Fruit fly (Drosophila melanogaster): ENCODE results near the gene CG31815.

CG31815 gene

dm6 chr2L:16637335-16637734 is 31.7 kb downstream of the CG31815 start (continued):
- TF ChIP-seq Lpt (GFP tag; optimal IDR thresholded peaks at IDR 0.05) (no peak), phol (tag; optimal IDR thresholded peaks at IDR 0.05) (no peak), Blimp-1 (GFP tag; optimal IDR thresholded peaks at IDR 0.05) (peak; percentile 16)

- TF ChIP-seq CG12659 (GFP tag; optimal IDR thresholded peaks at IDR 0.05) (no peak), CG14860 (GFP tag; IDR thresholded peaks at IDR 0.05; ENCODE audit: partially characterized antibody) (0 out of 3 replicates have a peak, but pooled peaks have one; percentile 25), CG12744 (GFP tag; optimal IDR thresholded peaks at IDR 0.05) (no peak), CG3847 (GFP tag; IDR thresholded peaks at IDR 0.05) (no peak), CG7928 (GFP tag; optimal IDR thresholded peaks at IDR 0.05) (no peak), CG10979 (tag; optimal IDR thresholded peaks at IDR 0.05) (no peak), trem (tag; optimal IDR thresholded peaks at IDR 0.05) (no peak), CG4424 (GFP tag; optimal IDR thresholded peaks at IDR 0.05) (no peak)
These were observed 32.7 kb downstream of the CG31815 start for dm6 chr2L:16638349-16638748.

- TF ChIP-seq fd3F (GFP tag; optimal IDR thresholded peaks at IDR 0.05) (no peak), pita (GFP tag; optimal IDR thresholded peaks at IDR 0.05) (no peak), Neu2 (GFP tag; optimal IDR thresholded peaks at IDR 0.05; ENCODE audit: borderline replicate concordance) (no peak), HLHmδ (GFP tag; optimal IDR thresholded peaks at IDR 0.05) (no peak), CG15601 (tag; optimal IDR thresholded peaks at IDR 0.05) (no peak), CG12769 (tag; optimal IDR thresholded peaks at IDR 0.05) (no peak), CG10147 (GFP tag; optimal IDR thresholded peaks at IDR 0.05) (no peak), CG3281 (GFP tag; optimal IDR thresholded peaks at IDR 0.05) (no peak), CG6765 (GFP tag; optimal IDR thresholded peaks at IDR 0.05) (no peak), shn (GFP tag; optimal IDR thresholded peaks at IDR 0.05) (no peak), Ets65A (GFP tag) (no peak)
These were observed 35.2 kb downstream of the CG31815 start for dm6 chr2L:16640846-16641245.

dm6 chr2L:16643445-16643844 is 37.8 kb downstream of the CG31815 start:
- peak; percentile 88 for TF ChIP-seq CG6654 (GFP tag; optimal IDR thresholded peaks at IDR 0.05)
- TF ChIP-seq cad (GFP tag; optimal IDR thresholded peaks at IDR 0.05) = peak; percentile 56
- no peak for TF ChIP-seq CG6791 (GFP tag; IDR thresholded peaks at IDR 0.05; ENCODE audit: partially characterized antibody)
- TF ChIP-seq dpn (GFP tag; optimal IDR thresholded peaks at IDR 0.05) = no peak
- TF ChIP-seq Lpt (GFP tag; optimal IDR thresholded peaks at IDR 0.05) = no peak
- TF ChIP-seq pzg (GFP tag; optimal IDR thresholded peaks at IDR 0.05) = no peak
- TF ChIP-seq ac (GFP tag; optimal IDR thresholded peaks at IDR 0.05) = peak; percentile 8
- TF ChIP-seq grn (GFP tag; optimal IDR thresholded peaks at IDR 0.05) = no peak
- TF ChIP-seq sens (GFP tag) = peak; percentile 46

- TF ChIP-seq luna (GFP tag; optimal IDR thresholded peaks at IDR 0.05) (no peak), Myb (GFP tag; optimal IDR thresholded peaks at IDR 0.05) (peak; percentile 53), otp (GFP tag; IDR thresholded peaks at IDR 0.05) (peak; percentile 68; the same call in 2 of the 3 replicates), CG1832 (GFP tag; optimal IDR thresholded peaks at IDR 0.05) (no peak), Hand (GFP tag; optimal IDR thresholded peaks at IDR 0.05) (peak; percentile 63), Vsx1 (GFP tag; optimal IDR thresholded peaks at IDR 0.05) (peak; percentile 26), CG17385 (GFP tag; optimal IDR thresholded peaks at IDR 0.05) (peak; percentile 73), CG12155 (GFP tag; optimal IDR thresholded peaks at IDR 0.05) (peak; percentile 28), Dbx (GFP tag; IDR thresholded peaks at IDR 0.05) (0 out of 3 replicates have a peak, but pooled peaks have one; percentile 37), gce (GFP tag; IDR thresholded peaks at IDR 0.05) (peak; percentile 33; the same call in 1 of the 3 replicates), ttk (GFP tag; IDR thresholded peaks at IDR 0.05) (peak; percentile 60; the same call in 1 of the 2 replicates), CG2116 (GFP tag; optimal IDR thresholded peaks at IDR 0.05) (peak; percentile 5), CG2199 (GFP tag; IDR thresholded peaks at IDR 0.05) (peak; percentile 47; the same call in 1 of the 3 replicates), gcm (GFP tag; optimal IDR thresholded peaks at IDR 0.05) (peak; percentile 17), MBD-R2 (GFP tag; IDR thresholded peaks at IDR 0.05) (peak; percentile 28; the same call in 1 of the 2 replicates), dpn (GFP tag; optimal IDR thresholded peaks at IDR 0.05) (peak in 1 of 2 experiments; percentile 65)
These were observed 38.3 kb downstream of the CG31815 start for dm6 chr2L:16643961-16644360.
